Worm (Caenorhabditis elegans): Measurements from ENCODE around the gene zig-3.

DNA sequence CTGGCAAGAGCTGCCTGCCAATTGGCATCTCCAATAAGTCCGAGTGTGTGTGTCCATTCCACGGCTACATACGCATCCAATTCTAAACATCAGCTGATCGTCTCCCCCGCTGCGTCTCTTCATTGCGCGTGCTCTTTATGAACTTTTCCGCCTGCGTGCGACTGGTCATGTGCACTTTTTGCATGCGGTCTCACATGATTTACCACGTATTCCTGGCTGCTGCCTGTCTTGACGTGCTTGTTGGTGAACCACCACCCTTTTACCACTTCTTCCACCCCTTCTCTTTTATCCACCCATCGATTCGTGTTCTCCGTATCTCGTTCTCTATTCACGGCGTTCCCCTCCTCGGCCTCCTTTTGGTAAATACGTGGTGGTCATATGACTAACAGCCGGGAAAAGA, 21.0 kb downstream of the zig-3 start:
- TF ChIP-seq hlh-4 (tag; optimal IDR thresholded peaks at IDR 0.05) (peak; percentile 33), mep-1 (tag; optimal IDR thresholded peaks at IDR 0.05) (peak; percentile 88), alr-1 (tag; optimal IDR thresholded peaks at IDR 0.05; ENCODE audit: borderline replicate concordance) (no peak), snpc-4 (tag; optimal IDR thresholded peaks at IDR 0.05) (peak; percentile 71), lin-13 (GFP tag; optimal IDR thresholded peaks at IDR 0.05) (peak; percentile 89), unc-62 (GFP tag; optimal IDR thresholded peaks at IDR 0.05) (no peak), ceh-82 (tag; optimal IDR thresholded peaks at IDR 0.05) (peak; percentile 44 to 80 (median 75)), zip-4 (GFP tag; optimal IDR thresholded peaks at IDR 0.05) (peak; percentile 11), xbp-1 (tag; optimal IDR thresholded peaks at IDR 0.05) (peak; percentile 88), ama-1 (optimal IDR thresholded peaks at IDR 0.05) (no peak)

Data from whole organism, L1 larva.